Worm (Caenorhabditis elegans): ENCODE data around the gene C16C8.21.

DNA sequence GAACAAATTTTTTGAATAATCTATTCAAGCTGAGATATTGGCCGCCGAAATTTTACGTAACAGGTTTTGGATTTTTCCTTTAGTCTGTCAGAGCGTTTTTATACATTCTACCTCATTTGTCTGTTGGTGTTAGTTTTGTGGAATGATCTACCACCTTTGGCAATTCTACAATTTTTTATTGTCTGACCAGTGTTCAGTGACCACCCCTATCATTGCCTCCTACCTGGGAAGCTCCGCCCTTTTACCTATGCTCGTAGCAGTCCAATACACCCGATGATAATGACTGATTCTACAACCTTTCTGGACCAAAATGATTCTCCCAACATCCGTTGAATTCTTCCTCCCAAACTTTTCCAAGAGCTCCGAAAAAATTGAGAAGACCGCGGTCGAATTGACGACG, 25.7 kb downstream of the C16C8.21 start, which contains the start of gene sdz-32:
- TF ChIP-seq ztf-11 (tag; optimal IDR thresholded peaks at IDR 0.05) (no peak), unc-39 (tag; optimal IDR thresholded peaks at IDR 0.05) (no peak), unc-62 (GFP tag; optimal IDR thresholded peaks at IDR 0.05) (no peak), ama-1 (optimal IDR thresholded peaks at IDR 0.05) (no peak), nfya-1 (tag; optimal IDR thresholded peaks at IDR 0.05; ENCODE audit: insufficient read depth) (no peak), nhr-12 (tag; optimal IDR thresholded peaks at IDR 0.05) (no peak), mdl-1 (tag; optimal IDR thresholded peaks at IDR 0.05) (no peak), eor-1 (tag; optimal IDR thresholded peaks at IDR 0.05) (no peak)
